Worm (Caenorhabditis elegans): ENCODE measurements around the gene Y41C4A.8.

- TF ChIP-seq him-1 (tag; optimal IDR thresholded peaks at IDR 0.05) (no peak), dao-5 (tag; optimal IDR thresholded peaks at IDR 0.05) (no peak)
Measured at ce11 chrIII:11727010-11727409, 18.4 kb upstream of the Y41C4A.8 start.

All from whole organism, L4/young adult.